Fruit fly (Drosophila melanogaster): ENCODE results near the gene Bgb.

The Bgb gene

DNA sequence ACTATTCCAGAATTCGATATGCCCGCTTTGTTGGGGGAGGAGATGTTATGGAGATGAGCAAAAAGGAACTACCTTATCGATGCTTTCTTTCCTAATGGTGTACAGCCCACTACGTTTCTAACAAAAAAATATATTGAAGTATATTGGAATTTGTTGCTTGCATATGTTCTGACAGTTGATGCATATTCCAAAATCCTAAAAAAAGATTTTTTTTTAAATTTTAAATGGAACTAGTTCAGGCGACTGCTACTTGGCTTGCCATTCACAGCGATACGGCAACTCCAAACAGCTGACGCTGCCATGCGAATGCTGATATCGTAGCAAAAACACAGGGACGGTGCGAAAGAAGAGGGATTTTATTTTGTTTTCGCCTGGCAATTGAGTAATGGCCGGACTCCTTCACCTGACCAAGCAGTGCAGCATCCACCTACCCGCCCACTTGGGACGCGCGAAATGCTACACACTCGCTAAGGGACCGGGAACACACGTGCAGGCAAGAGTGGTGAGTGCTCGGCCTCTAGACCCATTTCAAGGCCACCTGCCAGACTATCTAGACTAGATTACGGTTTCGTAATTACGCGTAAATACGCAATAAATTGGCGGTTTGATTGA, 21.3 kb upstream of the Bgb start, which contains the start of the genes CG13926, ABCB7 and CG33230 (continued):
- TF ChIP-seq Sox14 (GFP tag; optimal IDR thresholded peaks at IDR 0.05), result peak; percentile 47
- TF ChIP-seq esn (GFP tag; optimal IDR thresholded peaks at IDR 0.05), result no peak
- TF ChIP-seq Eip75B (GFP tag; optimal IDR thresholded peaks at IDR 0.05), result peak; percentile 45
- TF ChIP-seq fkh (GFP tag; optimal IDR thresholded peaks at IDR 0.05), result no peak

DNA sequence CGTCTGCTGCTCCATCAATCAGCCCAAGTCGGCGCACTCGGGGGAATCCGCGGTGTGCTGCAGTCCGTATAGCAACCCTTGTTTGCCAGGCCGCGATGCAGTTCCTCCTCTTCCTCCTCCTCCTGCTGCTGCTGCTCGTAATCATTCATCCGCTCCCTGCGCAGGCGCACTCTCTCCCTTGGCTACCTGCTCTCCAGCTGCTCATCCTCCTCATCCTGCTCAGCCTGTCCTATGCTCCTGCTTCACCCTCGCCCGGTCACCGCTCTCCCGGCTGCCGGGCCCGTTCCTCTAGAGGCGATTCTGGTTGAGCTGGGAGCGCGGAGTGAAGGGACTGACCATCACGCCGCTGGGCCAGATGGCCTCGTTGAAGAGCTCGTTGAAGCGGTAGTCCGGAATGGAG, 12.6 kb upstream of the Bgb start:
- TF ChIP-seq Sox102F (GFP tag; optimal IDR thresholded peaks at IDR 0.05) (no peak), svp (GFP tag) (peak; percentile 38)

DNA sequence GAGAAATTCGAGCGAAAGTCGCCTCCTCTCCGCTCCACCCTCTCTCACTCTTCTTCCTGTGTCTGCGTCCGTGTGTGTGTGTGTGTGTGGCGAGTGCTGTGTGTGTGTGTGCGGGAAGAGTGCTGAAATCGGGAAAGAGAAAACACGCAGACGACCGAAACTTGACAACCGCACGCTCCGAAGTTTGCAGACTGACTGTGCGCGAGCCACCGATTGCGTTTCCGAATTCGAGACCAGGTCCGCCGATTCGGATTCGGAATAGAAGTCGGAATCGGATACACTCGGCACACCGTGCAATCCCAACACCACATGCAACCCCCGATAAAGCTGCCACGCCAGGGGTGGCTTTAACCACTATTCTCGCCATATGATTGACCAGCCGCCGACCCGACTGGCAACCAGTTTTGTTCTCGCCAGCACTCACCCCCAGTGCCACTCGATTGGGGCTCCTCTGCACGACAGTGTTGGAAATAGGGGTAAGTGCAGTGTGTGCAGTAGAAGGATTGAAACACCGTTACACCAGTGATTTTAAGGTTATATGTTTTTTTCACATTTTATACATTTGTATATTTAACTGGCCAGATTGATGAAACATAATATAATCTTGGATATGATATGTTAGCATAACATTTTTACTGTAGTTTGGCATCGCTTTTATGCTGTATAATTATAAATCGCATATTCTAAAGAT, 11.2 kb upstream of the Bgb start, which contains the start of gene CG13928:
CG13928 (minus strand) TSS at position 202 of the 691 bp plus-strand sequence.
- TF ChIP-seq CG4318 (GFP tag; optimal IDR thresholded peaks at IDR 0.05) (no peak), CG7368 (GFP tag; optimal IDR thresholded peaks at IDR 0.05) (no peak), CG31627 (GFP tag; optimal IDR thresholded peaks at IDR 0.05) (no peak), CG8119 (GFP tag; IDR thresholded peaks at IDR 0.05) (no peak), svp (GFP tag) (peak; percentile 29)

DNA sequence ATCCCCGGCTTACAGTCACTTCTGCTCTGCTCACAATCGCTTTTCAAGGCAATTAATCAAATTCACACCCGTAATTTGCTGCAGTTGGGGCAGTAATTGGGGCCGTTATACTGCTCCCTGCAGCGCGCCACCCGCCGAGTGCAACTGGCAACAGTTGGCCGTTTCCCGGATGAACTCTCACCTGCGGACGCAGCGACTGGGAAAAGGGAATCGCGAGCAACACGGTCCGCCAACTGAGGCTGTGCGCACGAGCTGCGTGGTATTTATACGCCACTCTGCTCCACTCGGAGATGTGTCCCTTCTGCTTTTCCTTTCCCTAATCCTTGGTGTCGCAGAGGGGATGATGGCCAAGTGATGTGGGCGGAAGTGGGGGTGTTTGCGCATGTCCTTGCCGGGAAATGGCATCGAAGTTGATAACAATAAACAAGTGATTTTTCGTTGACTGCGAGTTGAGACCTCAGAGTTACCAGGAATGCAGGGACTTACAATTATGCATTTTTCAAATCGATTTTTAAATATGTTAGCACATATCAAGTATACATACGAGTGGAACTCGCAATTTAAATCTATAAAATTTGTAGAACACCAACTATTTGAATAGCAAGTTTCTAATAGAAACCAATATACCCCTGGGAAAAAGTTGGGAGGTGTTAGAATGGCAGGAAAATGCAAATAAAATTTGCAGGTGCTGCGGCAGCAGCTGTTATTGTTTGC, 10.3 kb upstream of the Bgb start, which contains the start of gene GC:
GC (minus strand) TSS at position 238 of the 714 bp plus-strand sequence.
- TF ChIP-seq CG1621 (tag; optimal IDR thresholded peaks at IDR 0.05) (no peak), Ets21C (GFP tag; optimal IDR thresholded peaks at IDR 0.05) (peak; percentile 23), Sox102F (GFP tag; optimal IDR thresholded peaks at IDR 0.05) (peak; percentile 19), salr (GFP tag; optimal IDR thresholded peaks at IDR 0.05) (no peak), CG8119 (GFP tag; IDR thresholded peaks at IDR 0.05) (0 out of 3 replicates have a peak, but pooled peaks have one; percentile 28), Hr4 (GFP tag; optimal IDR thresholded peaks at IDR 0.05) (peak; percentile 49), Eip75B (GFP tag; optimal IDR thresholded peaks at IDR 0.05) (peak; percentile 12), Smox (GFP tag; optimal IDR thresholded peaks at IDR 0.05) (peak; percentile 34), Blimp-1 (GFP tag; optimal IDR thresholded peaks at IDR 0.05) (no peak), OdsH (GFP tag; optimal IDR thresholded peaks at IDR 0.05) (no peak), lz (GFP tag; optimal IDR thresholded peaks at IDR 0.05) (peak; percentile 9), acj6 (GFP tag; optimal IDR thresholded peaks at IDR 0.05) (peak; percentile 36), CG32006 (GFP tag; optimal IDR thresholded peaks at IDR 0.05) (peak; percentile 43), Hr39 (GFP tag; optimal IDR thresholded peaks at IDR 0.05) (peak; percentile 37), net (GFP tag; optimal IDR thresholded peaks at IDR 0.05) (peak; percentile 16), CG31627 (GFP tag; optimal IDR thresholded peaks at IDR 0.05) (peak; percentile 17), CG15336 (GFP tag; IDR thresholded peaks at IDR 0.05) (0 out of 2 replicates have a peak, but pooled peaks have one; percentile 18), CG7368 (GFP tag; optimal IDR thresholded peaks at IDR 0.05) (no peak)

DNA sequence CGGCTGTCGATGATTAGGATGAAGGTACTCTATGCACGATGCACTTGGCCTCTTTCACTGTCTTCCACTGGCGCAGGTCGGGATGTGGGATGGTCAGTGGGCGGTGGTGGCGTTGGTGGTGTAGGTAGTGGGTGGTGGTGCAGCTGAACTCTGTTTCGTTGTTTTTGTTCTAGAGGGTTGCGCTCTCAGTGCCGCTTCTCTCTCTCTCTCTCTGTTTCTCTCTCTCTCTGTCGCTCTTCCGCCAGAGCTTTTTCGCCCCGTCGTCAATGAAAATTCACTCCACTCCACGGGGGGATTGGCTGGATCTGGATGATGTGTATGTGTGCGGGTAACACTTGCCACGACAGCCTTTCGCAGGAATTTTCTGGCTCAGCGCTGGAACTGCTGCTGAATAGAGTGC, 2.6 kb upstream of the Bgb start:
- TF ChIP-seq fd59A (GFP tag; optimal IDR thresholded peaks at IDR 0.05) (no peak), CG11294 (GFP tag; IDR thresholded peaks at IDR 0.05) (no peak), dac (GFP tag; optimal IDR thresholded peaks at IDR 0.05) (no peak)

DNA sequence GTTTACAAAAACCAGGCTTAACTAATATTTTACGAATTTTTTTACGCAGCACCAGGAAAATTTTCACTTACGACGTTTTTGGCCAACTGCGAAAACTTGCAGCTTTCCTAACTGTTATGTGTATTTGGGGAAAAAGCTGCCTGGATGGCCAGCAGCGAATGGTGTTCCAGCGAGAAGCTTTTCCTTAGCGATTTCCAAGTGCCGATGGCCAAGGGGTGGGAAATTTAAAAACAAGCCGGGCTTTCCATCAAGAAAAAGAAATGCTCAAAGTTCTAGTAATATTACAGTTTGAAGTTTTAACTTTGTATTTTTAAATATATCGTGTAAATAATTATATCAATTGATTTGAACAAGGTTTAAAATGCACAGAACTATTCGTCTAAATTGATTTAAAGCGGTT, 1.9 kb upstream of the Bgb start, which contains the start of gene nSyb:
nSyb (minus strand) TSS at position 101 of the 400 bp plus-strand sequence.
- TF ChIP-seq CG8319 (GFP tag; optimal IDR thresholded peaks at IDR 0.05), result no peak
- no peak for TF ChIP-seq eg (GFP tag; IDR thresholded peaks at IDR 0.05)
- no peak for TF ChIP-seq Blimp-1 (GFP tag; optimal IDR thresholded peaks at IDR 0.05)
- TF ChIP-seq Met (GFP tag; optimal IDR thresholded peaks at IDR 0.05), result no peak
- no peak for TF ChIP-seq CG34406 (GFP tag; optimal IDR thresholded peaks at IDR 0.05)
- no peak for TF ChIP-seq Smox (GFP tag; optimal IDR thresholded peaks at IDR 0.05)
- TF ChIP-seq CG16779 (tag; optimal IDR thresholded peaks at IDR 0.05), result no peak
- no peak for TF ChIP-seq CG8119 (GFP tag; IDR thresholded peaks at IDR 0.05)
- no peak for TF ChIP-seq net (GFP tag; optimal IDR thresholded peaks at IDR 0.05)
- no peak for TF ChIP-seq Eip93F (GFP tag; optimal IDR thresholded peaks at IDR 0.05)
- no peak for TF ChIP-seq CG6854 (GFP tag; optimal IDR thresholded peaks at IDR 0.05)
- no peak for TF ChIP-seq CG11762 (GFP tag; optimal IDR thresholded peaks at IDR 0.05; ENCODE audit: insufficient read depth)
- no peak for TF ChIP-seq CG1621 (tag; optimal IDR thresholded peaks at IDR 0.05)
- no peak for TF ChIP-seq topi (GFP tag; optimal IDR thresholded peaks at IDR 0.05)
- TF ChIP-seq CG8632 (GFP tag; optimal IDR thresholded peaks at IDR 0.05), result no peak
- no peak for TF ChIP-seq CG4318 (GFP tag; optimal IDR thresholded peaks at IDR 0.05)
- TF ChIP-seq dsx (GFP tag; optimal IDR thresholded peaks at IDR 0.05; ENCODE audit: poor library complexity, severe bottlenecking), result no peak
- TF ChIP-seq lz (GFP tag; optimal IDR thresholded peaks at IDR 0.05), result no peak

Measured in whole organism, prepupa.